Fruit fly (Drosophila melanogaster) whole organism, embryonic: ENCODE measurements around the gene mxt.

Experiments used
- ATbp ChIP-seq: fragments of 200-800 bp; sonication (Bioruptor generic); optimal IDR thresholded peaks from 2 replicates; lab custom pipeline; 2017; ENCODE audit warnings: missing biosample characterization, mild to moderate bottlenecking, missing genetic modification characterization, missing genetic modification reagents
- Aef1 ChIP-seq: fragments of 200-800 bp; sonication (Bioruptor generic); IDR thresholded peaks from 3 replicates; pipeline ENCODE4 v1.3.6; 2022; ENCODE audit warnings: missing biosample characterization, missing genetic modification characterization
- C15 ChIP-seq: fragments of 200-800 bp; sonication (Bioruptor generic); IDR thresholded peaks from 3 replicates; pipeline ENCODE4 v1.3.6; 2022; ENCODE audit warnings: missing biosample characterization, missing genetic modification characterization
- CG10147 ChIP-seq: fragments of 200-800 bp; sonication (Bioruptor generic); optimal IDR thresholded peaks from 2 replicates; lab custom pipeline; 2019; ENCODE audit warnings: missing biosample characterization, mild to moderate bottlenecking, missing genetic modification characterization, moderate library complexity
- CG11560 ChIP-seq: fragments of 200-800 bp; sonication (Bioruptor generic); IDR thresholded peaks from 3 replicates; pipeline ENCODE4 v1.3.6; 2022; ENCODE audit warnings: missing biosample characterization, missing genetic modification characterization
- CG1647 ChIP-seq: fragments of 200-800 bp; sonication (Bioruptor generic); optimal IDR thresholded peaks from 3 replicates; lab custom pipeline; 2016; ENCODE audit warnings: missing biosample characterization, missing genetic modification characterization
- CG17328 ChIP-seq: fragments of 200-800 bp; sonication (Bioruptor generic); IDR thresholded peaks from 2 replicates; pipeline ENCODE4 v1.3.6; 2022; ENCODE audit warnings: missing biosample characterization, missing genetic modification characterization
- CG31365 ChIP-seq: fragments of 200-800 bp; sonication (Bioruptor generic); optimal IDR thresholded peaks from 2 replicates; lab custom pipeline; 2018; ENCODE audit warnings: missing biosample characterization, mild to moderate bottlenecking, missing genetic modification characterization
- CG31441 ChIP-seq: fragments of 200-800 bp; sonication (Bioruptor generic); IDR thresholded peaks from 2 replicates; pipeline ENCODE4 v1.3.6; 2022; ENCODE audit warnings: missing biosample characterization, missing genetic modification characterization
- CG3726 ChIP-seq: fragments of 200-800 bp; sonication (Bioruptor generic); IDR thresholded peaks from 3 replicates; pipeline ENCODE4, ENCODE4 v1.3.6; 2022; ENCODE audit warnings: missing biosample characterization, missing genetic modification characterization
- CG6791 ChIP-seq: fragments of 200-800 bp; sonication (Bioruptor generic); IDR thresholded peaks from 3 replicates; pipeline ENCODE4 v1.3.6; 2022; ENCODE audit warnings: missing biosample characterization, missing genetic modification characterization; ENCODE audit not compliant: partially characterized antibody
- CG9437 ChIP-seq: fragments of 200-800 bp; sonication (Bioruptor generic); optimal IDR thresholded peaks from 2 replicates; lab custom pipeline; 2018; ENCODE audit warnings: missing biosample characterization, mild to moderate bottlenecking, missing genetic modification characterization
- CG9797 ChIP-seq: fragments of 200-800 bp; sonication (Bioruptor generic); optimal IDR thresholded peaks from 3 replicates; lab custom pipeline; 2018; ENCODE audit warnings: missing biosample characterization, mild to moderate bottlenecking, missing genetic modification characterization
- CTCF ChIP-seq: fragments of 200-800 bp; sonication (Bioruptor generic); optimal IDR thresholded peaks from 2 replicates; lab custom pipeline; 2017; ENCODE audit warnings: missing biosample characterization, mild to moderate bottlenecking, missing genetic modification characterization, moderate library complexity
- E2f1 ChIP-seq: fragments of 200-800 bp; sonication (Bioruptor generic); IDR thresholded peaks from 2 replicates; pipeline ENCODE4 v1.3.6; 2022; ENCODE audit warnings: missing biosample characterization, missing genetic modification characterization
- ERR ChIP-seq: fragments of 200-800 bp; sonication (Bioruptor generic); optimal IDR thresholded peaks from 2 replicates; lab custom pipeline; 2016; ENCODE audit warnings: missing biosample characterization, missing genetic modification characterization
- Ets65A ChIP-seq: fragments of 200-800 bp; sonication (Bioruptor generic); peaks from one replicate; lab custom pipeline; 2016; ENCODE audit warnings: missing biosample characterization, missing genetic modification characterization
- GATAe ChIP-seq: fragments of 200-800 bp; sonication (Bioruptor generic); conservative IDR thresholded peaks from 2 replicates; pipeline ENCODE4 v1.3.6; 2022; ENCODE audit warnings: missing biosample characterization, missing genetic modification characterization
- Gug ChIP-seq: fragments of 200-800 bp; sonication (Bioruptor generic); IDR thresholded peaks from 4 replicates; pipeline ENCODE4 v1.3.6; 2022; ENCODE audit warnings: missing biosample characterization, missing genetic modification characterization
- Max ChIP-seq: fragments of 200-800 bp; sonication (Bioruptor generic); optimal IDR thresholded peaks from 2 replicates; lab custom pipeline; 2016; ENCODE audit warnings: missing biosample characterization, mild to moderate bottlenecking, missing genetic modification characterization
- Med ChIP-seq: fragments of 200-800 bp; sonication (Bioruptor generic); peaks from one replicate; lab custom pipeline; 2016; ENCODE audit warnings: missing biosample characterization, missing genetic modification characterization, mild to moderate bottlenecking, inconsistent platforms, moderate library complexity
- TFAM ChIP-seq: fragments of 200-800 bp; sonication (Bioruptor generic); optimal IDR thresholded peaks from 2 replicates; lab custom pipeline; 2017; ENCODE audit warnings: missing biosample characterization, missing genetic modification characterization, inconsistent platforms
- Taf1 ChIP-seq: fragments of 200-800 bp; sonication (Bioruptor generic); IDR thresholded peaks from 2 replicates; pipeline ENCODE4 v1.3.6; 2022; ENCODE audit warnings: missing biosample characterization, missing genetic modification characterization
- Xbp1 ChIP-seq: fragments of 200-800 bp; sonication (Bioruptor generic); optimal IDR thresholded peaks from 3 replicates; lab custom pipeline; 2016; ENCODE audit warnings: missing biosample characterization, mild to moderate bottlenecking, missing genetic modification characterization
- ash1 ChIP-seq: fragments of 200-800 bp; sonication (Bioruptor generic); optimal IDR thresholded peaks from 2 replicates; lab custom pipeline; 2018; ENCODE audit warnings: missing biosample characterization, mild to moderate bottlenecking, missing genetic modification characterization
- bab2 ChIP-seq: fragments of 200-800 bp; sonication (Bioruptor generic); optimal IDR thresholded peaks from 2 replicates; lab custom pipeline; 2016; ENCODE audit warnings: missing biosample characterization, missing genetic modification characterization
- br ChIP-seq: fragments of >200 bp; optimal IDR thresholded peaks from 2 replicates; lab custom pipeline; 2017
- btn ChIP-seq: fragments of 200-800 bp; sonication (Bioruptor generic); optimal IDR thresholded peaks from 2 replicates; lab custom pipeline; 2016; ENCODE audit warnings: missing biosample characterization, missing genetic modification characterization
- exex ChIP-seq: fragments of 200-800 bp; sonication (Bioruptor generic); optimal IDR thresholded peaks from 4 replicates; lab custom pipeline; 2018; ENCODE audit warnings: missing biosample characterization, mild to moderate bottlenecking, missing genetic modification characterization, moderate library complexity
- grau ChIP-seq: fragments of 200-800 bp; optimal IDR thresholded peaks from 3 replicates; lab custom pipeline; 2019; ENCODE audit warnings: missing biosample characterization, mild to moderate bottlenecking, missing genetic modification characterization, moderate library complexity
- hbn ChIP-seq: fragments of 200-800 bp; sonication (Bioruptor generic); IDR thresholded peaks from 2 replicates; pipeline ENCODE4 v1.3.6; 2022; ENCODE audit warnings: missing biosample characterization, missing genetic modification characterization; ENCODE audit not compliant: partially characterized antibody
- kay ChIP-seq: fragments of 200-800 bp; sonication (Bioruptor generic); optimal IDR thresholded peaks from 2 replicates; lab custom pipeline; 2016; ENCODE audit warnings: missing biosample characterization, missing genetic modification characterization
- lilli ChIP-seq: fragments of 200-800 bp; sonication (Bioruptor generic); optimal IDR thresholded peaks from 3 replicates; lab custom pipeline; 2016; ENCODE audit warnings: missing biosample characterization, missing genetic modification characterization
- oc ChIP-seq: fragments of 200-800 bp; sonication (Bioruptor generic); optimal IDR thresholded peaks from 2 replicates; lab custom pipeline; 2018; ENCODE audit warnings: missing biosample characterization, mild to moderate bottlenecking, missing genetic modification characterization, moderate library complexity
- pan ChIP-seq, 4 experiments: fragments of >200 bp in 3 of 4; fragments of 200-800 bp in 1 of 4; sonication (Bioruptor generic) in 1 of 4; optimal IDR thresholded peaks in 3 of 4; IDR thresholded peaks in 1 of 4; 2 replicates each; pipeline versions ENCODE4 v1.3.6 to Lab custom; 2017 to 2022; ENCODE audit warnings: missing biosample characterization in 2 of 4, missing genetic modification characterization in 2 of 4, mixed read lengths in 1 of 4
- pnt ChIP-seq: fragments of 200-800 bp; sonication (Bioruptor generic); optimal IDR thresholded peaks from 3 replicates; lab custom pipeline; 2016; ENCODE audit warnings: missing biosample characterization, missing genetic modification characterization
- psq ChIP-seq: fragments of 200-800 bp; sonication (Bioruptor generic); optimal IDR thresholded peaks from 2 replicates; lab custom pipeline; 2017; ENCODE audit warnings: missing biosample characterization, missing genetic modification characterization
- sens ChIP-seq: fragments of 200-800 bp; sonication (Bioruptor generic); peaks from one replicate; lab custom pipeline; 2016; ENCODE audit warnings: missing biosample characterization, missing genetic modification characterization
- so ChIP-seq: fragments of 200-800 bp; sonication (Bioruptor generic); IDR thresholded peaks from 3 replicates; pipeline ENCODE4 v1.3.6; 2022; ENCODE audit warnings: missing biosample characterization, missing genetic modification characterization
- tll ChIP-seq, 2 experiments: fragments of 200-800 bp in 1 of 2; fragments of >200 bp in 1 of 2; sonication (Bioruptor generic) in 1 of 2; optimal IDR thresholded peaks; 2 replicates each; lab custom pipeline; 2017 to 2019; ENCODE audit warnings: missing biosample characterization in 2 of 2, missing genetic modification characterization in 2 of 2, mild to moderate bottlenecking in 1 of 2, moderate library complexity in 1 of 2
- ttk ChIP-seq: fragments of 200-800 bp; sonication (Bioruptor generic); IDR thresholded peaks from 2 replicates; pipeline ENCODE4 v2.1.2; 2022; ENCODE audit warnings: missing biosample characterization, missing genetic modification characterization
- tup ChIP-seq: fragments of 200-800 bp; sonication (Bioruptor generic); optimal IDR thresholded peaks from 2 replicates; lab custom pipeline; 2016; ENCODE audit warnings: missing biosample characterization, mild to moderate bottlenecking, missing genetic modification characterization, moderate library complexity
- twi ChIP-seq: fragments of 200-800 bp; optimal IDR thresholded peaks from 2 replicates; lab custom pipeline; 2019; ENCODE audit warnings: missing biosample characterization, mild to moderate bottlenecking, missing genetic modification characterization, moderate library complexity
- usp ChIP-seq: fragments of >200 bp; optimal IDR thresholded peaks from 2 replicates; lab custom pipeline; 2017; ENCODE audit warnings: missing biosample characterization, missing genetic modification characterization
- zen ChIP-seq: fragments of 200-800 bp; sonication (Bioruptor generic); optimal IDR thresholded peaks from 3 replicates; lab custom pipeline; 2018; ENCODE audit warnings: missing biosample characterization, mild to moderate bottlenecking, missing genetic modification characterization, moderate library complexity

The mxt gene

dm6 chr2L:4889451-4890045 lies 42.5 kb upstream of the mxt start, which contains the start of gene CG15625:
CG15625 (plus strand) TSS chr2L:4889995.
- TF ChIP-seq zen (tag; lab: Kevin White, UChicago) (peak; percentile 52), tll (GFP tag; optimal IDR thresholded peaks at IDR 0.05; lab: Kevin White, UChicago) (peak in 1 of 2 experiments; percentile 42), CTCF (GFP tag; lab: Kevin White, UChicago) (no peak), btn (GFP tag; lab: Kevin White, UChicago) (no peak), CG3726 (GFP tag; lab: Robert Waterston, UW) (no peak), Ets65A (GFP tag; lab: Kevin White, UChicago) (peak; percentile 13), Gug (GFP tag; lab: Robert Waterston, UW) (no peak), kay (GFP tag; lab: Kevin White, UChicago) (no peak), twi (tag; lab: Kevin White, UChicago) (peak; percentile 90), hbn (GFP tag; lab: Robert Waterston, UW) (no peak)
- TF ChIP-seq, all 482 proteins: peak for 4

dm6 chr2L:4888541-4888940 lies 41.4 kb upstream of the mxt start:
- TF ChIP-seq ERR (GFP tag; lab: Kevin White, UChicago), result no peak
- peak; percentile 52 for TF ChIP-seq grau
- peak; percentile 56 for TF ChIP-seq Med (GFP tag; lab: Kevin White, UChicago)
- peak; percentile 20 for TF ChIP-seq sens (GFP tag; lab: Kevin White, UChicago)
- TF ChIP-seq Aef1 (GFP tag; lab: Robert Waterston, UW), result no peak

- TF ChIP-seq CG31441 (GFP tag; lab: Robert Waterston, UW) (peak; percentile 52), oc (no peak), Aef1 (GFP tag; lab: Robert Waterston, UW) (peak; percentile 64), CG31365 (tag; lab: Kevin White, UChicago) (no peak), so (GFP tag; lab: Robert Waterston, UW) (peak; percentile 57; the same call in 1 of the 3 replicates), bab2 (peak; percentile 31), Taf1 (GFP tag; lab: Robert Waterston, UW) (peak; percentile 47; the same call in 1 of the 2 replicates), psq (GFP tag; lab: Kevin White, UChicago) (no peak), lilli (GFP tag; lab: Kevin White, UChicago) (peak; percentile 45), TFAM (GFP tag; lab: Kevin White, UChicago) (no peak), Xbp1 (GFP tag; lab: Kevin White, UChicago) (peak; percentile 56), pnt (GFP tag; lab: Kevin White, UChicago) (peak; percentile 39), CG9437 (GFP tag; lab: Kevin White, UChicago) (peak; percentile 3), CG17328 (peak; percentile 69), CG1647 (GFP tag; lab: Kevin White, UChicago) (no peak), ttk (GFP tag; lab: Robert Waterston, UW) (peak; percentile 57), exex (no peak), CG11560 (tag; lab: Robert Waterston, UW) (0 out of 3 replicates have a peak, but pooled peaks have one; percentile 37), CG9797 (GFP tag; lab: Kevin White, UChicago) (no peak), ATbp (GFP tag; lab: Kevin White, UChicago) (peak; percentile 50), pan (optimal IDR thresholded peaks at IDR 0.05; lab: Kevin White, UChicago) (no peak), pan (GFP tag; optimal IDR thresholded peaks at IDR 0.05 in 1 of 2, IDR thresholded peaks at IDR 0.05 in 1 of 2) (peak in 1 of 2 experiments; percentile 85), CG6791 (GFP tag; lab: Robert Waterston, UW) (no peak), CG10147 (GFP tag; lab: Kevin White, UChicago) (peak; percentile 57), br (lab: Kevin White, UChicago) (no peak), C15 (GFP tag; lab: Robert Waterston, UW) (0 out of 3 replicates have a peak, but pooled peaks have one; percentile 15), E2f1 (GFP tag; lab: Robert Waterston, UW) (peak; percentile 67), ash1 (GFP tag; lab: Kevin White, UChicago) (no peak), usp (no peak), GATAe (GFP tag; lab: Robert Waterston, UW) (peak; percentile 28; the same call in 1 of the 2 replicates), tup (GFP tag; lab: Kevin White, UChicago) (no peak), Max (GFP tag; lab: Kevin White, UChicago) (no peak)
These were observed 40.5 kb upstream of the mxt start for dm6 chr2L:4887382-4888219.
